Fruit fly (Drosophila melanogaster) whole organism, prepupa: ENCODE results near the gene kon.

Experiments used
- Blimp-1 ChIP-seq: fragments of 200-800 bp; sonication (Bioruptor generic); optimal IDR thresholded peaks from 3 replicates; lab custom pipeline; 2017; ENCODE audit warnings: missing biosample characterization, missing genetic modification characterization, mild to moderate bottlenecking, moderate library complexity, missing genetic modification reagents
- CG10631 ChIP-seq: fragments of 200-800 bp; sonication (Bioruptor generic); optimal IDR thresholded peaks from 2 replicates; lab custom pipeline; 2016; ENCODE audit warnings: missing biosample characterization, missing genetic modification characterization
- CG11902 ChIP-seq: fragments of 200-800 bp; sonication (Bioruptor generic); optimal IDR thresholded peaks from 3 replicates; lab custom pipeline; 2016; ENCODE audit warnings: missing biosample characterization, missing genetic modification characterization
- CG15336 ChIP-seq: fragments of 200-800 bp; sonication (Bioruptor generic); IDR thresholded peaks from 2 replicates; pipeline ENCODE4 v1.3.6; 2022; ENCODE audit warnings: missing biosample characterization, missing genetic modification characterization
- CG1621 ChIP-seq: fragments of 200-800 bp; sonication (Bioruptor generic); optimal IDR thresholded peaks from 3 replicates; lab custom pipeline; 2018; ENCODE audit warnings: missing biosample characterization, mild to moderate bottlenecking, missing genetic modification characterization
- CG16779 ChIP-seq: fragments of 200-800 bp; sonication (Bioruptor generic); optimal IDR thresholded peaks from 3 replicates; lab custom pipeline; 2017; ENCODE audit warnings: missing biosample characterization, mild to moderate bottlenecking, missing genetic modification characterization
- CG3032 ChIP-seq: fragments of 200-800 bp; optimal IDR thresholded peaks from 2 replicates; lab custom pipeline; 2019; ENCODE audit warnings: missing biosample characterization, mild to moderate bottlenecking, missing genetic modification characterization, moderate library complexity
- CG31627 ChIP-seq: fragments of 200-800 bp; sonication (Bioruptor generic); optimal IDR thresholded peaks from 3 replicates; lab custom pipeline; 2016; ENCODE audit warnings: missing biosample characterization, missing genetic modification characterization
- CG32006 ChIP-seq: fragments of 200-800 bp; sonication (Bioruptor generic); optimal IDR thresholded peaks from 3 replicates; lab custom pipeline; 2017; ENCODE audit warnings: missing biosample characterization, mild to moderate bottlenecking, missing genetic modification characterization
- CG34406 ChIP-seq: fragments of 200-800 bp; sonication (Bioruptor generic); optimal IDR thresholded peaks from 3 replicates; lab custom pipeline; 2016; ENCODE audit warnings: missing biosample characterization, missing genetic modification characterization
- CG3919 ChIP-seq: fragments of 200-800 bp; sonication (Bioruptor generic); optimal IDR thresholded peaks from 3 replicates; lab custom pipeline; 2016; ENCODE audit warnings: missing biosample characterization, missing genetic modification characterization
- CG4318 ChIP-seq: fragments of 200-800 bp; sonication (Bioruptor generic); optimal IDR thresholded peaks from 3 replicates; lab custom pipeline; 2017; ENCODE audit warnings: missing biosample characterization, mild to moderate bottlenecking, missing genetic modification characterization
- CG6163 ChIP-seq: fragments of 200-800 bp; sonication (Bioruptor generic); IDR thresholded peaks from 3 replicates; pipeline ENCODE4 v1.3.6; 2022; ENCODE audit warnings: missing biosample characterization, missing genetic modification characterization
- CG6276 ChIP-seq: fragments of 200-800 bp; sonication (Bioruptor generic); optimal IDR thresholded peaks from 2 replicates; lab custom pipeline; 2017; ENCODE audit warnings: missing biosample characterization, mild to moderate bottlenecking, missing genetic modification characterization
- CG6792 ChIP-seq: fragments of 200-800 bp; sonication (Bioruptor generic); optimal IDR thresholded peaks from 3 replicates; lab custom pipeline; 2016; ENCODE audit warnings: missing biosample characterization, missing genetic modification characterization
- CG6854 ChIP-seq: fragments of 200-800 bp; sonication (Bioruptor generic); optimal IDR thresholded peaks from 2 replicates; lab custom pipeline; 2017; ENCODE audit warnings: missing biosample characterization, mild to moderate bottlenecking, missing genetic modification characterization
- CG7368 ChIP-seq: fragments of 200-800 bp; sonication (Bioruptor generic); optimal IDR thresholded peaks from 3 replicates; lab custom pipeline; 2016; ENCODE audit warnings: missing biosample characterization, missing genetic modification characterization
- CG8119 ChIP-seq: fragments of 200-800 bp; sonication (Bioruptor generic); IDR thresholded peaks from 3 replicates; pipeline ENCODE4 v1.3.6; 2022; ENCODE audit warnings: missing biosample characterization, missing genetic modification characterization
- CG8319 ChIP-seq: fragments of 200-800 bp; sonication (Bioruptor generic); optimal IDR thresholded peaks from 3 replicates; lab custom pipeline; 2016; ENCODE audit warnings: missing biosample characterization, missing genetic modification characterization
- CG8632 ChIP-seq: fragments of 200-800 bp; sonication (Bioruptor generic); optimal IDR thresholded peaks from 3 replicates; lab custom pipeline; 2016; ENCODE audit warnings: missing biosample characterization, missing genetic modification characterization
- CG9139 ChIP-seq: fragments of 200-800 bp; sonication (Bioruptor generic); optimal IDR thresholded peaks from 3 replicates; lab custom pipeline; 2017; ENCODE audit warnings: missing biosample characterization, mild to moderate bottlenecking, missing genetic modification characterization
- Eip75B ChIP-seq: fragments of 200-800 bp; sonication (Bioruptor generic); optimal IDR thresholded peaks from 3 replicates; lab custom pipeline; 2016; ENCODE audit warnings: missing biosample characterization, missing genetic modification characterization
- Eip78C ChIP-seq: fragments of 200-800 bp; sonication (Bioruptor generic); peaks from one replicate; lab custom pipeline; 2016; ENCODE audit warnings: missing biosample characterization, missing genetic modification characterization
- Eip93F ChIP-seq: fragments of 200-800 bp; sonication (Bioruptor generic); optimal IDR thresholded peaks from 2 replicates; lab custom pipeline; 2016; ENCODE audit warnings: missing biosample characterization, mild to moderate bottlenecking, missing genetic modification characterization
- Ets96B ChIP-seq: fragments of 200-800 bp; optimal IDR thresholded peaks from 2 replicates; lab custom pipeline; 2019; ENCODE audit warnings: missing biosample characterization, mild to moderate bottlenecking, missing genetic modification characterization, moderate library complexity
- Gug ChIP-seq: fragments of 200-800 bp; sonication (Bioruptor generic); IDR thresholded peaks from 2 replicates; pipeline ENCODE4 v1.3.6; 2022; ENCODE audit warnings: missing biosample characterization, missing genetic modification characterization
- Hr39 ChIP-seq: fragments of 200-800 bp; sonication (Bioruptor generic); optimal IDR thresholded peaks from 2 replicates; lab custom pipeline; 2016; ENCODE audit warnings: missing biosample characterization, missing genetic modification characterization
- Hr4 ChIP-seq: fragments of 200-800 bp; sonication (Bioruptor generic); optimal IDR thresholded peaks from 3 replicates; lab custom pipeline; 2016; ENCODE audit warnings: missing biosample characterization, missing genetic modification characterization
- Lpt ChIP-seq: fragments of 200-800 bp; sonication (Bioruptor generic); optimal IDR thresholded peaks from 3 replicates; lab custom pipeline; 2016; ENCODE audit warnings: missing biosample characterization, missing genetic modification characterization
- Met ChIP-seq: fragments of 200-800 bp; sonication (Bioruptor generic); optimal IDR thresholded peaks from 3 replicates; lab custom pipeline; 2016; ENCODE audit warnings: missing biosample characterization, missing genetic modification characterization
- Sox102F ChIP-seq: fragments of 200-800 bp; sonication (Bioruptor generic); optimal IDR thresholded peaks from 2 replicates; lab custom pipeline; 2016; ENCODE audit warnings: missing biosample characterization, mild to moderate bottlenecking, missing genetic modification characterization
- Sox14 ChIP-seq: fragments of 200-800 bp; sonication (Bioruptor generic); optimal IDR thresholded peaks from 3 replicates; lab custom pipeline; 2016; ENCODE audit warnings: missing biosample characterization, missing genetic modification characterization
- Sox15 ChIP-seq: fragments of 200-800 bp; sonication (Bioruptor generic); optimal IDR thresholded peaks from 3 replicates; lab custom pipeline; 2016; ENCODE audit warnings: missing biosample characterization, missing genetic modification characterization
- achi ChIP-seq: fragments of 200-800 bp; sonication (Bioruptor generic); optimal IDR thresholded peaks from 3 replicates; lab custom pipeline; 2016; ENCODE audit warnings: missing biosample characterization, missing genetic modification characterization
- acj6 ChIP-seq: fragments of 200-800 bp; sonication (Bioruptor generic); optimal IDR thresholded peaks from 3 replicates; lab custom pipeline; 2016; ENCODE audit warnings: missing biosample characterization, missing genetic modification characterization
- cyc ChIP-seq: fragments of 200-800 bp; sonication (Bioruptor generic); optimal IDR thresholded peaks from 3 replicates; lab custom pipeline; 2016; ENCODE audit warnings: missing biosample characterization, missing genetic modification characterization
- dac ChIP-seq: fragments of 200-800 bp; sonication (Bioruptor generic); optimal IDR thresholded peaks from 2 replicates; lab custom pipeline; 2017; ENCODE audit warnings: missing biosample characterization, mild to moderate bottlenecking, missing genetic modification characterization
- dsx ChIP-seq: fragments of 200-800 bp; optimal IDR thresholded peaks from 3 replicates; lab custom pipeline; 2019; ENCODE audit warnings: missing biosample characterization, mild to moderate bottlenecking, missing genetic modification characterization, moderate library complexity; ENCODE audit not compliant: poor library complexity, severe bottlenecking
- eg ChIP-seq: fragments of 200-800 bp; sonication (Bioruptor generic); IDR thresholded peaks from 3 replicates; pipeline ENCODE4 v1.3.6; 2022; ENCODE audit warnings: missing biosample characterization, missing genetic modification characterization
- esn ChIP-seq: fragments of 200-800 bp; sonication (Bioruptor generic); optimal IDR thresholded peaks from 2 replicates; lab custom pipeline; 2016; ENCODE audit warnings: missing biosample characterization, mild to moderate bottlenecking, missing genetic modification characterization, moderate library complexity
- fd59A ChIP-seq: fragments of 200-800 bp; sonication (Bioruptor generic); optimal IDR thresholded peaks from 2 replicates; lab custom pipeline; 2017; ENCODE audit warnings: missing biosample characterization, mild to moderate bottlenecking, missing genetic modification characterization, missing genetic modification reagents
- fd85E ChIP-seq: fragments of 200-800 bp; sonication (Bioruptor generic); optimal IDR thresholded peaks from 3 replicates; lab custom pipeline; 2016; ENCODE audit warnings: missing biosample characterization, missing genetic modification characterization
- fkh ChIP-seq: fragments of 200-800 bp; sonication (Bioruptor generic); optimal IDR thresholded peaks from 3 replicates; lab custom pipeline; 2017; ENCODE audit warnings: missing biosample characterization, mild to moderate bottlenecking, missing genetic modification characterization, moderate library complexity
- lz ChIP-seq: fragments of 200-800 bp; sonication (Bioruptor generic); optimal IDR thresholded peaks from 3 replicates; lab custom pipeline; 2016; ENCODE audit warnings: missing biosample characterization, missing genetic modification characterization
- net ChIP-seq: fragments of 200-800 bp; sonication (Bioruptor generic); optimal IDR thresholded peaks from 3 replicates; lab custom pipeline; 2016; ENCODE audit warnings: missing biosample characterization, missing genetic modification characterization
- pdm3 ChIP-seq: fragments of 200-800 bp; sonication (Bioruptor generic); optimal IDR thresholded peaks from 3 replicates; lab custom pipeline; 2016; ENCODE audit warnings: missing biosample characterization, missing genetic modification characterization
- salr ChIP-seq, 2 experiments: fragments of 200-800 bp; sonication (Bioruptor generic); optimal IDR thresholded peaks; 3 replicates each; lab custom pipeline; 2016 to 2018; ENCODE audit warnings: missing biosample characterization in 2 of 2, missing genetic modification characterization in 2 of 2, mild to moderate bottlenecking in 1 of 2
- spab ChIP-seq: fragments of 200-800 bp; sonication (Bioruptor generic); optimal IDR thresholded peaks from 2 replicates; lab custom pipeline; 2017; ENCODE audit warnings: missing biosample characterization, mild to moderate bottlenecking, missing genetic modification characterization, missing genetic modification reagents
- ss ChIP-seq, 2 experiments: fragments of 200-800 bp; sonication (Bioruptor generic); optimal IDR thresholded peaks; 2 replicates in 1 of 2; 3 replicates in 1 of 2; lab custom pipeline; 2017 to 2018; ENCODE audit warnings: mild to moderate bottlenecking in 2 of 2, missing biosample characterization in 2 of 2, missing genetic modification characterization in 2 of 2, moderate library complexity in 1 of 2
- svp ChIP-seq: fragments of 200-800 bp; sonication (Bioruptor generic); peaks from one replicate; lab custom pipeline; 2016; ENCODE audit warnings: missing biosample characterization, missing genetic modification characterization
- topi ChIP-seq: fragments of 200-800 bp; sonication (Bioruptor generic); optimal IDR thresholded peaks from 3 replicates; lab custom pipeline; 2016; ENCODE audit warnings: missing biosample characterization, missing genetic modification characterization
- vri ChIP-seq: fragments of 200-800 bp; sonication (Bioruptor generic); optimal IDR thresholded peaks from 3 replicates; lab custom pipeline; 2016; ENCODE audit warnings: missing biosample characterization, mild to moderate bottlenecking, missing genetic modification characterization

Gene kon

dm6 chr2L:18468607-18469015 lies 35.2 kb downstream of the kon start:
- TF ChIP-seq pdm3, result peak; percentile 25
- no peak for TF ChIP-seq CG32006 (GFP tag; lab: Kevin White, UChicago)
- TF ChIP-seq ss (GFP tag; optimal IDR thresholded peaks at IDR 0.05; lab: Kevin White, UChicago), result peak; percentile 20 to 27
- peak; percentile 8 for TF ChIP-seq esn (GFP tag; lab: Kevin White, UChicago)
- no peak for TF ChIP-seq CG10631
- peak; percentile 53 for TF ChIP-seq Met (GFP tag; lab: Kevin White, UChicago)
- no peak for TF ChIP-seq Sox102F (GFP tag; lab: Kevin White, UChicago)
- TF ChIP-seq svp (GFP tag; lab: Kevin White, UChicago), result peak; percentile 53
- peak; percentile 62 for TF ChIP-seq CG15336 (GFP tag; lab: Robert Waterston, UW)
- no peak for TF ChIP-seq Hr4 (GFP tag; lab: Kevin White, UChicago)
- TF ChIP-seq achi (GFP tag; lab: Kevin White, UChicago), result peak; percentile 28
- TF ChIP-seq acj6 (GFP tag; lab: Kevin White, UChicago), result peak; percentile 21
- TF ChIP-seq CG1621 (tag; lab: Kevin White, UChicago), result no peak
- peak; percentile 22 for TF ChIP-seq dac
- no peak for TF ChIP-seq CG6854
- no peak for TF ChIP-seq CG4318
- TF ChIP-seq Sox15, result no peak
- TF ChIP-seq CG34406, result no peak
- peak; percentile 77 for TF ChIP-seq Lpt (GFP tag; lab: Kevin White, UChicago)
- no peak for TF ChIP-seq fd59A (GFP tag; lab: Kevin White, UChicago)
- TF ChIP-seq Blimp-1 (GFP tag; lab: Kevin White, UChicago), result no peak
- TF ChIP-seq Eip93F (GFP tag; lab: Kevin White, UChicago), result no peak
- TF ChIP-seq CG6792 (GFP tag; lab: Kevin White, UChicago), result peak; percentile 22
- no peak for TF ChIP-seq fkh (GFP tag; lab: Kevin White, UChicago)
- TF ChIP-seq CG3919, result peak; percentile 51
- TF ChIP-seq salr (GFP tag; optimal IDR thresholded peaks at IDR 0.05; lab: Kevin White, UChicago), result no peak
- TF ChIP-seq CG7368 (GFP tag; lab: Kevin White, UChicago), result peak; percentile 45
- no peak for TF ChIP-seq CG6276 (GFP tag; lab: Kevin White, UChicago)
- no peak for TF ChIP-seq Sox14
- peak; percentile 80; the same call in 2 of the 3 replicates for TF ChIP-seq CG6163
- TF ChIP-seq CG8632, result no peak
- peak; percentile 2 for TF ChIP-seq lz (GFP tag; lab: Kevin White, UChicago)
- TF ChIP-seq CG9139 (GFP tag; lab: Kevin White, UChicago), result no peak
- no peak for TF ChIP-seq CG11902
- TF ChIP-seq Gug (GFP tag; lab: Robert Waterston, UW), result peak; percentile 28; the same call in 1 of the 2 replicates
- no peak for TF ChIP-seq CG8319 (GFP tag; lab: Kevin White, UChicago)
- peak; percentile 97 for TF ChIP-seq vri (GFP tag; lab: Kevin White, UChicago)
- peak; percentile 57 for TF ChIP-seq Eip78C
- no peak for TF ChIP-seq dsx (GFP tag; lab: Kevin White, UChicago)
- TF ChIP-seq Ets96B (tag; lab: Kevin White, UChicago), result peak; percentile 9
- TF ChIP-seq eg (GFP tag; lab: Robert Waterston, UW), result peak; percentile 71; the same call in 2 of the 3 replicates
- peak; percentile 30 for TF ChIP-seq CG31627
- TF ChIP-seq cyc (GFP tag; lab: Kevin White, UChicago), result no peak
- TF ChIP-seq spab, result no peak
- peak; percentile 47 for TF ChIP-seq Hr39 (GFP tag; lab: Kevin White, UChicago)
- no peak for TF ChIP-seq topi (GFP tag; lab: Kevin White, UChicago)
- peak; percentile 3 for TF ChIP-seq fd85E (GFP tag; lab: Kevin White, UChicago)
- TF ChIP-seq CG8119 (GFP tag; lab: Robert Waterston, UW), result peak; percentile 58; the same call in 2 of the 3 replicates
- no peak for TF ChIP-seq CG3032 (tag; lab: Kevin White, UChicago)
- no peak for TF ChIP-seq CG16779
- peak; percentile 53 for TF ChIP-seq Eip75B (GFP tag; lab: Kevin White, UChicago)
- peak; percentile 44 for TF ChIP-seq net (GFP tag; lab: Kevin White, UChicago)
